Fruit fly (Drosophila melanogaster): ENCODE measurements around the gene CG15824.

The CG15824 gene

DNA sequence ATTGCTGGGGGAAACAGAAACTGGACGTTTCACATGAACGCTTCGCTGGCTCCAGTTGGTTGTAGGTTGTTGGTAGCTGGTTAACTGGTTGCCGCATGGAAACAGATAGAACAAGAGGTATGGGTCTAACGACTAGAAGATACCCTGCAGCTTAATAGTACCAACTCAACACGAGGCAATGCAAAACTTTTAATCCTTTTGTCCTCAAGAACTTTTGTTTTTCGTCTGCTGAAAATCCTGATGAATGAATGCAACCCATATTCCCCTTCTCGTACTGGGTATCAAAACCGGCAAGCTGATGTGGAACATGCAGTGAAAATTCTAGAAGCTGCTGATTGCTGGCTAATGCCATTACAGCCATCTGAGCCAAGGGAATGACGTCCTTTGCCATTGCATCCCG lies 47.0 kb downstream of the CG15824 start (continued):
- TF ChIP-seq CG8924 (tag; optimal IDR thresholded peaks at IDR 0.05) (peak; percentile 37), mam (GFP tag; optimal IDR thresholded peaks at IDR 0.05) (peak; percentile 32), CG6791 (GFP tag; IDR thresholded peaks at IDR 0.05; ENCODE audit: partially characterized antibody) (no peak), CG4617 (GFP tag; optimal IDR thresholded peaks at IDR 0.05; ENCODE audit: borderline replicate concordance) (no peak), seq (GFP tag; IDR thresholded peaks at IDR 0.05) (peak; percentile 39; the same call in 1 of the 2 replicates), Hmr (GFP tag; optimal IDR thresholded peaks at IDR 0.05) (peak; percentile 1), tin (GFP tag; optimal IDR thresholded peaks at IDR 0.05) (peak; percentile 27), Ptx1 (GFP tag; IDR thresholded peaks at IDR 0.05) (0 out of 2 replicates have a peak, but pooled peaks have one; percentile 9), Camta (GFP tag; optimal IDR thresholded peaks at IDR 0.05) (no peak), CG2202 (tag; optimal IDR thresholded peaks at IDR 0.05) (peak; percentile 18), otp (GFP tag; IDR thresholded peaks at IDR 0.05) (peak; percentile 58; the same call in 1 of the 3 replicates), Dip3 (GFP tag; optimal IDR thresholded peaks at IDR 0.05) (peak; percentile 28), CG10979 (tag; optimal IDR thresholded peaks at IDR 0.05) (peak; percentile 44), dmrt11E (tag; optimal IDR thresholded peaks at IDR 0.05) (peak; percentile 8), CG9215 (GFP tag; IDR thresholded peaks at IDR 0.05) (no peak), CG4360 (GFP tag; IDR thresholded peaks at IDR 0.05) (no peak), NC2β (GFP tag; optimal IDR thresholded peaks at IDR 0.05) (peak; percentile 47), CG9817 (tag; optimal IDR thresholded peaks at IDR 0.05) (peak; percentile 40), CG30403 (GFP tag; optimal IDR thresholded peaks at IDR 0.05) (peak; percentile 38), HLH3B (GFP tag; IDR thresholded peaks at IDR 0.05) (peak; percentile 29; the same call in 1 of the 2 replicates), Xrp1 (GFP tag; IDR thresholded peaks at IDR 0.05) (no peak), Dek (tag; optimal IDR thresholded peaks at IDR 0.05) (no peak), chn (GFP tag; optimal IDR thresholded peaks at IDR 0.05) (peak; percentile 64), CG17568 (GFP tag; optimal IDR thresholded peaks at IDR 0.05) (no peak), CG1024 (GFP tag; IDR thresholded peaks at IDR 0.05) (peak; percentile 67), fu2 (GFP tag; optimal IDR thresholded peaks at IDR 0.05) (peak; percentile 12), dysf (GFP tag; IDR thresholded peaks at IDR 0.05) (0 out of 3 replicates have a peak, but pooled peaks have one; percentile 13), C15 (GFP tag; IDR thresholded peaks at IDR 0.05) (0 out of 3 replicates have a peak, but pooled peaks have one; percentile 8), PHDP (tag; optimal IDR thresholded peaks at IDR 0.05) (peak; percentile 53), ERR (GFP tag; optimal IDR thresholded peaks at IDR 0.05) (no peak), Rx (GFP tag; IDR thresholded peaks at IDR 0.05) (peak; percentile 55; the same call in 1 of the 2 replicates), Chrac-16 (GFP tag; optimal IDR thresholded peaks at IDR 0.05) (peak; percentile 58), sisA (GFP tag; IDR thresholded peaks at IDR 0.05) (peak; percentile 44; the same call in 1 of the 2 replicates), amos (GFP tag; IDR thresholded peaks at IDR 0.05; ENCODE audit: partially characterized antibody) (no peak), Mes4 (GFP tag; optimal IDR thresholded peaks at IDR 0.05) (peak; percentile 33), dpn (GFP tag; optimal IDR thresholded peaks at IDR 0.05) (peak in 1 of 2 experiments; percentile 27), CG32772 (GFP tag; IDR thresholded peaks at IDR 0.05) (0 out of 2 replicates have a peak, but pooled peaks have one; percentile 9), sna (GFP tag; IDR thresholded peaks at IDR 0.05; ENCODE audit: partially characterized antibody) (no peak), CG9932 (GFP tag; IDR thresholded peaks at IDR 0.05) (peak; percentile 48), CG10565 (GFP tag; optimal IDR thresholded peaks at IDR 0.05) (no peak), mld (GFP tag; IDR thresholded peaks at IDR 0.05; ENCODE audit: partially characterized antibody) (no peak), CG7839 (tag; optimal IDR thresholded peaks at IDR 0.05) (peak; percentile 45), Hr51 (GFP tag; optimal IDR thresholded peaks at IDR 0.05) (no peak), CG16815 (GFP tag; optimal IDR thresholded peaks at IDR 0.05) (peak; percentile 39), CG1603 (tag; optimal IDR thresholded peaks at IDR 0.05) (peak; percentile 80), bsh (GFP tag; optimal IDR thresholded peaks at IDR 0.05) (peak; percentile 15 to 75), Hr3 (GFP tag; optimal IDR thresholded peaks at IDR 0.05) (peak; percentile 32), CG8944 (GFP tag; optimal IDR thresholded peaks at IDR 0.05) (peak; percentile 52), fd96Cb (tag; optimal IDR thresholded peaks at IDR 0.05) (peak; percentile 34), sima (GFP tag; optimal IDR thresholded peaks at IDR 0.05) (no peak)
